Worm (Caenorhabditis elegans): ENCODE results near the gene abu-13.

The abu-13 gene

ce11 chrIII:6989900-6990299, 44.2 kb upstream of the abu-13 start, which contains the start of gene prk-1:
prk-1 (plus strand) TSS chrIII:6990168.
- no peak for TF ChIP-seq egl-13 (tag; optimal IDR thresholded peaks at IDR 0.05)
- no peak for TF ChIP-seq snpc-4 (tag; optimal IDR thresholded peaks at IDR 0.05)
- no peak for TF ChIP-seq vab-15 (tag; optimal IDR thresholded peaks at IDR 0.05)
- no peak for TF ChIP-seq sox-4 (tag; optimal IDR thresholded peaks at IDR 0.05)
- TF ChIP-seq ama-1 (optimal IDR thresholded peaks at IDR 0.05): no peak
- TF ChIP-seq hlh-4 (tag; optimal IDR thresholded peaks at IDR 0.05): no peak
- no peak for TF ChIP-seq nhr-237 (tag; optimal IDR thresholded peaks at IDR 0.05)
- TF ChIP-seq lin-14 (GFP tag; optimal IDR thresholded peaks at IDR 0.05): peak; percentile 45
- TF ChIP-seq nhr-47 (tag; optimal IDR thresholded peaks at IDR 0.05): no peak
- TF ChIP-seq ceh-8 (GFP tag; optimal IDR thresholded peaks at IDR 0.05): no peak
- no peak for TF ChIP-seq ceh-82 (tag; optimal IDR thresholded peaks at IDR 0.05)
- no peak for TF ChIP-seq tlp-1 (tag; optimal IDR thresholded peaks at IDR 0.05)
- TF ChIP-seq nhr-77 (tag; optimal IDR thresholded peaks at IDR 0.05): no peak
- no peak for TF ChIP-seq fkh-10 (GFP tag; optimal IDR thresholded peaks at IDR 0.05)
- TF ChIP-seq lin-13 (GFP tag; optimal IDR thresholded peaks at IDR 0.05): no peak
- TF ChIP-seq blmp-1 (tag; optimal IDR thresholded peaks at IDR 0.05): peak; percentile 2
- TF ChIP-seq nhr-71 (tag; optimal IDR thresholded peaks at IDR 0.05): no peak
- no peak for TF ChIP-seq unc-62 (GFP tag; optimal IDR thresholded peaks at IDR 0.05)
- no peak for TF ChIP-seq dpl-1 (GFP tag; optimal IDR thresholded peaks at IDR 0.05)
- no peak for TF ChIP-seq lin-15B (tag; optimal IDR thresholded peaks at IDR 0.05)
- TF ChIP-seq mab-9 (GFP tag; IDR thresholded peaks at IDR 0.05): no peak
- no peak for TF ChIP-seq Y116A8C.19 (tag; optimal IDR thresholded peaks at IDR 0.05; ENCODE audit: borderline replicate concordance)
- no peak for TF ChIP-seq unc-130 (tag; optimal IDR thresholded peaks at IDR 0.05)
- TF ChIP-seq snu-23 (GFP tag; optimal IDR thresholded peaks at IDR 0.05): peak; percentile 22
- no peak for TF ChIP-seq aly-2 (tag; optimal IDR thresholded peaks at IDR 0.05)
- TF ChIP-seq F16B12.6 (tag; optimal IDR thresholded peaks at IDR 0.05): no peak
- no peak for TF ChIP-seq ceh-63 (GFP tag; optimal IDR thresholded peaks at IDR 0.05)
- TF ChIP-seq fos-1 (tag; optimal IDR thresholded peaks at IDR 0.05): no peak
- TF ChIP-seq dsc-1 (tag; optimal IDR thresholded peaks at IDR 0.05): no peak
- TF ChIP-seq tbx-2 (tag; optimal IDR thresholded peaks at IDR 0.05): no peak
- TF ChIP-seq nhr-84 (tag; optimal IDR thresholded peaks at IDR 0.05): no peak
- peak; percentile 65 for TF ChIP-seq nhr-85 (tag)
- no peak for TF ChIP-seq mef-2 (tag; optimal IDR thresholded peaks at IDR 0.05)
- peak; percentile 37 for TF ChIP-seq rnt-1 (tag; optimal IDR thresholded peaks at IDR 0.05)
- TF ChIP-seq fkh-8 (tag; optimal IDR thresholded peaks at IDR 0.05): no peak
- no peak for TF ChIP-seq efl-3 (GFP tag; optimal IDR thresholded peaks at IDR 0.05)
- no peak for TF ChIP-seq lin-39 (tag; optimal IDR thresholded peaks at IDR 0.05)
- TF ChIP-seq nhr-12 (tag; optimal IDR thresholded peaks at IDR 0.05): no peak
- TF ChIP-seq zip-4 (GFP tag; optimal IDR thresholded peaks at IDR 0.05): no peak

DNA sequence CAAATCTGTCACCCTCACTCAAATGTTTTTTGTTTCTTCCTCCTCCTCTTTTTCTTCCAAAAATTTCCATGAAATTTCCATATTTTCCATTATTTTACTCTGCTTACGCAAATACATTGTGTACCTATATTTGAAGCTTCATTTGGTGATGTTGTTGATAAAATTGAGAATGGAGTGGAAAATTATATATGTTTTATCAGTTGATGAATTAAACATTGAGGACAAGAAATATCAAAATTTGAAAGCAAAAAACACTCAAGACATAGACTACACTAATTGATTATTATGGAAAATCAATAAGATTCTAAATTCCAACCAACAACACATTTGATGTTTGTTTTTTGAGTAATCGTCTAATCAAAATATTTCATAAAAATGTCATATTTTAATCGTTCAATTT, 43.5 kb upstream of the abu-13 start:
- TF ChIP-seq dsc-1 (tag; optimal IDR thresholded peaks at IDR 0.05) (no peak), C16A3.4 (tag; optimal IDR thresholded peaks at IDR 0.05) (no peak), elt-2 (tag; optimal IDR thresholded peaks at IDR 0.05) (peak; percentile 44), isw-1 (GFP tag; IDR thresholded peaks at IDR 0.05) (no peak), rnt-1 (tag; optimal IDR thresholded peaks at IDR 0.05) (no peak), nhr-19 (GFP tag; conservative IDR thresholded peaks at IDR 0.05) (no peak), nhr-90 (tag; optimal IDR thresholded peaks at IDR 0.05; ENCODE audit: poor library complexity) (no peak), pag-3 (tag; optimal IDR thresholded peaks at IDR 0.05; ENCODE audit: borderline replicate concordance, insufficient read depth) (no peak), mdl-1 (tag; optimal IDR thresholded peaks at IDR 0.05) (no peak), aly-2 (tag; optimal IDR thresholded peaks at IDR 0.05) (no peak), lin-35 (GFP tag; optimal IDR thresholded peaks at IDR 0.05) (peak in 1 of 2 experiments; percentile 20), snu-23 (GFP tag; optimal IDR thresholded peaks at IDR 0.05) (no peak), ces-1 (GFP tag; optimal IDR thresholded peaks at IDR 0.05) (no peak), hlh-4 (tag; optimal IDR thresholded peaks at IDR 0.05) (no peak)

All from whole organism, L1 larva.